Worm (Caenorhabditis elegans) whole organism, mixed stage, embryonic: ENCODE results near the gene scrm-3.

Experiments used
- M03D4.4 ChIP-seq: sonication (generic microtip); optimal IDR thresholded peaks from 2 replicates; lab custom pipeline; 2017; ENCODE audit warnings: mild to moderate bottlenecking, missing genetic modification characterization, missing compliant biosample characterization
- bed-3 ChIP-seq: fragments of 200-800 bp; sonication (Bioruptor generic); optimal IDR thresholded peaks from 3 replicates; lab custom pipeline; 2018; ENCODE audit warnings: mild to moderate bottlenecking, missing genetic modification characterization, moderate library complexity, missing compliant biosample characterization
- blmp-1 ChIP-seq: fragments of 150-350 bp; optimal IDR thresholded peaks from 2 replicates; lab custom pipeline; 2014; ENCODE audit warnings: missing biosample characterization, missing genetic modification characterization
- ceh-39 ChIP-seq: fragments of 150-350 bp; optimal IDR thresholded peaks from 2 replicates; lab custom pipeline; 2014; ENCODE audit warnings: missing biosample characterization, missing genetic modification characterization
- ceh-43 ChIP-seq: fragments of 200-800 bp; sonication (Bioruptor generic); optimal IDR thresholded peaks from 2 replicates; lab custom pipeline; 2018; ENCODE audit warnings: mild to moderate bottlenecking, missing genetic modification characterization, moderate library complexity, missing compliant biosample characterization
- ceh-83 ChIP-seq: fragments of 200-800 bp; sonication (Bioruptor generic); optimal IDR thresholded peaks from 2 replicates; lab custom pipeline; 2018; ENCODE audit warnings: mild to moderate bottlenecking, missing genetic modification characterization, missing compliant biosample characterization
- ces-1 ChIP-seq: fragments of 150-350 bp; optimal IDR thresholded peaks from 2 replicates; lab custom pipeline; 2014; ENCODE audit warnings: missing biosample characterization, missing genetic modification reagents, missing genetic modification characterization
- cnd-1 ChIP-seq: fragments of 200-800 bp; sonication (Bioruptor generic); optimal IDR thresholded peaks from 2 replicates; lab custom pipeline; 2018; ENCODE audit warnings: mild to moderate bottlenecking, missing genetic modification characterization, missing compliant biosample characterization
- drap-1 ChIP-seq: fragments of 200-800 bp; sonication (Bioruptor generic); optimal IDR thresholded peaks from 3 replicates; lab custom pipeline; 2018; ENCODE audit warnings: mild to moderate bottlenecking, missing genetic modification characterization, missing compliant biosample characterization
- elt-3 ChIP-seq: fragments of 150-350 bp; optimal IDR thresholded peaks from 2 replicates; lab custom pipeline; 2014; ENCODE audit warnings: missing biosample characterization, missing genetic modification characterization
- flh-1 ChIP-seq: fragments of 200-800 bp; sonication (Bioruptor generic); optimal IDR thresholded peaks from 2 replicates; lab custom pipeline; 2018; ENCODE audit warnings: mild to moderate bottlenecking, missing genetic modification characterization, moderate library complexity, missing compliant biosample characterization
- ham-2 ChIP-seq: fragments of 200-800 bp; sonication (Bioruptor generic); optimal IDR thresholded peaks from 2 replicates; lab custom pipeline; 2018; ENCODE audit warnings: mild to moderate bottlenecking, missing genetic modification characterization, missing compliant biosample characterization
- hlh-1 ChIP-seq: fragments of 150-350 bp; optimal IDR thresholded peaks from 2 replicates; lab custom pipeline; 2014; ENCODE audit warnings: missing biosample characterization, missing genetic modification reagents, missing genetic modification characterization
- lin-32 ChIP-seq: fragments of 200-800 bp; sonication (Bioruptor generic); optimal IDR thresholded peaks from 2 replicates; lab custom pipeline; 2018; ENCODE audit warnings: mild to moderate bottlenecking, missing genetic modification characterization, missing compliant biosample characterization
- lsy-2 ChIP-seq: fragments of 150-350 bp; optimal IDR thresholded peaks from 2 replicates; lab custom pipeline; 2014; ENCODE audit warnings: missing biosample characterization, missing genetic modification characterization
- mep-1 ChIP-seq: fragments of 150-350 bp; optimal IDR thresholded peaks from 2 replicates; lab custom pipeline; 2017; ENCODE audit warnings: missing biosample characterization, missing genetic modification reagents, missing genetic modification characterization, inconsistent platforms
- mls-2 ChIP-seq: sonication (generic microtip); optimal IDR thresholded peaks from 2 replicates; lab custom pipeline; 2016; ENCODE audit warnings: mild to moderate bottlenecking, missing genetic modification characterization, moderate library complexity, missing compliant biosample characterization
- nhr-12 ChIP-seq: fragments of 150-350 bp; optimal IDR thresholded peaks from 2 replicates; lab custom pipeline; 2014; ENCODE audit warnings: missing biosample characterization, missing genetic modification characterization
- nhr-2 ChIP-seq: fragments of 150-350 bp; optimal IDR thresholded peaks from 2 replicates; lab custom pipeline; 2014; ENCODE audit warnings: missing biosample characterization, missing genetic modification characterization
- nhr-28 ChIP-seq: fragments of 150-350 bp; optimal IDR thresholded peaks from 2 replicates; lab custom pipeline; 2014; ENCODE audit warnings: missing biosample characterization, missing genetic modification characterization
- nhr-76 ChIP-seq: sonication (generic microtip); optimal IDR thresholded peaks from 2 replicates; lab custom pipeline; 2017; ENCODE audit warnings: missing biosample characterization, missing genetic modification characterization
- pha-4 ChIP-seq: fragments of 150-350 bp; optimal IDR thresholded peaks from 2 replicates; lab custom pipeline; 2018; ENCODE audit warnings: missing biosample characterization, missing genetic modification reagents, missing genetic modification characterization
- sem-2 ChIP-seq: fragments of 200-800 bp; sonication (Bioruptor generic); optimal IDR thresholded peaks from 2 replicates; lab custom pipeline; 2018; ENCODE audit warnings: mild to moderate bottlenecking, missing genetic modification characterization, missing compliant biosample characterization
- snpc-4 ChIP-seq: fragments of 150-350 bp; optimal IDR thresholded peaks from 2 replicates; lab custom pipeline; 2014; ENCODE audit warnings: missing biosample characterization, missing genetic modification characterization
- sptf-1 ChIP-seq: sonication (generic microtip); optimal IDR thresholded peaks from 2 replicates; lab custom pipeline; 2017; ENCODE audit warnings: mild to moderate bottlenecking, missing genetic modification characterization, moderate library complexity, missing compliant biosample characterization
- tbx-8 ChIP-seq: fragments of 200-800 bp; sonication (Bioruptor generic); optimal IDR thresholded peaks from 2 replicates; lab custom pipeline; 2018; ENCODE audit warnings: mild to moderate bottlenecking, missing genetic modification characterization, moderate library complexity, missing compliant biosample characterization
- unc-120 ChIP-seq: sonication (generic microtip); optimal IDR thresholded peaks from 2 replicates; lab custom pipeline; 2017; ENCODE audit warnings: missing genetic modification characterization, missing compliant biosample characterization; ENCODE audit not compliant: poor library complexity, severe bottlenecking
- unc-39 ChIP-seq: fragments of 150-350 bp; optimal IDR thresholded peaks from 2 replicates; lab custom pipeline; 2014; ENCODE audit warnings: missing biosample characterization, missing genetic modification characterization
- unc-62 ChIP-seq: fragments of 150-350 bp; optimal IDR thresholded peaks from 2 replicates; lab custom pipeline; 2014; ENCODE audit warnings: missing biosample characterization, missing genetic modification reagents, missing genetic modification characterization
- zip-8 ChIP-seq: fragments of 150-350 bp; optimal IDR thresholded peaks from 2 replicates; lab custom pipeline; 2014; ENCODE audit warnings: missing biosample characterization, missing genetic modification characterization
- ztf-11 ChIP-seq: fragments of 150-350 bp; optimal IDR thresholded peaks from 2 replicates; lab custom pipeline; 2014; ENCODE audit warnings: missing biosample characterization, missing genetic modification characterization

The scrm-3 gene

DNA sequence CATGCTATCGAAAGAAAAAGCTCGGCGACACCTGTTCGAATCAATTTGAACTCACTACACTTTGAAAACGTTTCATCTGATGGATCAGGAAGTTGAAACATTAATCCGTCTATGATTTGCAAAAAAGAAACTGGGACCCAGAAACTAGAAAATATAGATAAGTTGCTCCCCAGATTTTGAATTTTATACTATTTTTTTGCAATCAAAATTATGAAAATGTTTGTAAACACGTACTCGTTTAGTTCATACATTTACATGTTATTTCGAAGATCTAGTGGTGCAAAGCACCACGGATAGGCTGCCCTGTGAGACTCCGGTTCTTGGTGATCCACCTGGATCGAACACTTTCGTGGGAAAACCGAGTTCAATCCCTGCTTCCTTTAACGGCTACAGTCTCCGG lies 15.1 kb downstream of the scrm-3 start, which contains the start of gene C17B7.10:
Gene C17B7.10, minus strand, starts transcription at position 101 of the 400 bp plus-strand sequence.
- no peak for TF ChIP-seq flh-1
- no peak for TF ChIP-seq ceh-43
- no peak for TF ChIP-seq tbx-8 (GFP tag; lab: Kevin White, UChicago)
- TF ChIP-seq ztf-11 (tag; lab: Kevin White, UChicago): no peak

ce11 chrV:3339009-3339408 lies 18.0 kb downstream of the scrm-3 start, which contains the start of gene C17B7.4:
TSS of gene C17B7.4 (plus strand) at chrV:3339309.
- TF ChIP-seq zip-8 (tag; lab: Kevin White, UChicago) (no peak), nhr-12 (no peak), blmp-1 (tag; lab: Kevin White, UChicago) (no peak)

DNA sequence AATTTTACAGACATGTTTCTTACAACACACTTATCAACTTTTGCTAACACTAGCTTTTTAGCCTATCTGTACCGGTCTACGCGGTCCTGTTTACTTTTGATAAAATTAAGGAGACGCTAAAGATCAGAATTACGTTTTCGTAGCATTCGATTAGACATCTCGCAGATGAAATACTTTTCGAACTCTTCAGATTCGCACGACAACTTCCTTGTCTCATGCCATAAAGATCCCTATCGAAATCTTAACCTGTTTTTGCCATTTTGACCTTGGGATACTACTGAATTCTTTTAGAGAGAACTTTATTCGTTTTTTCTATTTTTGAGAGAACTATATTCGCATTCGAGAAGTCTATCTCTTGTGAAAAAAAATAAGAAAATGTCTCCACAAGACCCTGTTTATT lies 23.7 kb downstream of the scrm-3 start, which contains the start of gene C17B7.5:
Gene C17B7.5, plus strand, starts transcription at position 301 of the 400 bp plus-strand sequence.
- TF ChIP-seq flh-1 (no peak), ceh-39 (tag; lab: Kevin White, UChicago) (no peak), lin-32 (no peak), M03D4.4 (tag; lab: Kevin White, UChicago) (no peak), ceh-43 (no peak), drap-1 (no peak), bed-3 (GFP tag; lab: Kevin White, UChicago) (no peak), ztf-11 (tag; lab: Kevin White, UChicago) (no peak), nhr-76 (tag; lab: Kevin White, UChicago) (no peak), unc-62 (GFP tag; lab: Kevin White, UChicago) (no peak), hlh-1 (tag; lab: Kevin White, UChicago) (no peak), unc-120 (tag; lab: Kevin White, UChicago) (no peak)

ce11 chrV:3332023-3332422 lies 25.0 kb downstream of the scrm-3 start, which contains the start of gene C17B7.9:
TSS of gene C17B7.9 (minus strand) at chrV:3332123.
- no peak for TF ChIP-seq ces-1 (GFP tag; lab: Kevin White, UChicago)
- TF ChIP-seq tbx-8 (GFP tag; lab: Kevin White, UChicago): no peak
- TF ChIP-seq cnd-1 (tag; lab: Kevin White, UChicago): no peak
- no peak for TF ChIP-seq sem-2
- no peak for TF ChIP-seq ham-2 (GFP tag; lab: Kevin White, UChicago)
- TF ChIP-seq elt-3 (tag; lab: Kevin White, UChicago): no peak

DNA sequence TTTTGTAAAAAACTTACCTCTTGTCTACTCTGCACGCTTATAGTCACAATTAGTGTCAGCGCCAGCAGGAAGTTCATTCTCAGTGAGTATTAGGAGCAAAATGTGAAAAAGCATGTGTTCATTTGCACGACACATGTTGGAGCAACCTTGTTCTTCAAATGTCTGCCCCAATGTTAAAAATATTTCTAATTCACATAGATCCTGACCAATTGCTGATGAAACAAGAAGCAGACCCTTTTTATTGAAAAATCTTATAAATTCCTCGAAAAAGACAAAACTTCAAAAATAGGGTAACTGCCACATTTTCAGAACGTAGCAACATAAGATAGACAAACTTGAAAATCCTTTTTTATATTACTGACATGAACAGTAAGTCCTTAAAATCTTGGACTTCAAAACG lies 32.8 kb downstream of the scrm-3 start, which contains the start of gene C17B7.8:
Gene C17B7.8, minus strand, starts transcription at position 101 of the 400 bp plus-strand sequence.
- TF ChIP-seq flh-1 (no peak), ceh-83 (GFP tag; lab: Kevin White, UChicago) (no peak), sptf-1 (tag; lab: Kevin White, UChicago) (no peak), ceh-39 (tag; lab: Kevin White, UChicago) (no peak), unc-39 (tag; lab: Kevin White, UChicago) (no peak), pha-4 (tag; lab: Kevin White, UChicago) (no peak), elt-3 (tag; lab: Kevin White, UChicago) (no peak), blmp-1 (tag; lab: Kevin White, UChicago) (no peak), mep-1 (no peak), cnd-1 (tag; lab: Kevin White, UChicago) (no peak), ces-1 (GFP tag; lab: Kevin White, UChicago) (no peak), drap-1 (no peak), lsy-2 (no peak)

ce11 chrV:3320432-3320831 lies 36.6 kb downstream of the scrm-3 start, which contains the start of gene C17B7.14:
TSS of gene C17B7.14 (minus strand) at chrV:3320532.
- TF ChIP-seq snpc-4 (no peak), blmp-1 (tag; lab: Kevin White, UChicago) (no peak), ham-2 (GFP tag; lab: Kevin White, UChicago) (no peak), ceh-83 (GFP tag; lab: Kevin White, UChicago) (no peak), M03D4.4 (tag; lab: Kevin White, UChicago) (no peak), mls-2 (no peak), nhr-2 (no peak), nhr-28 (no peak)
- TF ChIP-seq, all 35 proteins: peak for 0
